Worm (Caenorhabditis elegans): ENCODE measurements around the gene srz-11.
"Not testable (repeated sequence)": the region's sequence is repeated elsewhere in the genome, so short reads cannot be mapped to it uniquely, and the experiment has no call there.

srz-11 gene

DNA sequence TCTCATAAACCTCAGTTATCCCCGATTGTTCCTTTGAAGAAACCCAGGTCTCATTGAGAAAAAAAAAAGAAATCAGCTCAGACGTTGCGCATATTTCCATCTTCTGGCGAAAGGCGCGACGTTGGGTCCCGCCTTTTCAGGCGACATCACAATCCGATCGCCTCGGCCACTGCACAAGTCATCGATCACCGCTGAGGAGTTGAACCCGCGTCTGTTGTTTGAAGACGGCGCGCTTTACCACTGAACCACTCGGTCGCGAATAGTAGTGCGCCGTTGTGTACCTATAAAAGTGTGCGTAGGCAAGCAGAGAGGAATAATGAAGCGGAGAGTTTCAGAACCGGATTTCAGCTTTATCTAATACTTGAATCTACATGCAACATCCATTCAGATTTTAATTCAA, 28.0 kb downstream of the srz-11 start, which contains the start of gene Y75B12B.11:
TSS of gene Y75B12B.11 (plus strand) at position 394 of the 400 bp plus-strand sequence.
- TF ChIP-seq sea-1 (GFP tag; conservative IDR thresholded peaks at IDR 0.05): peak; percentile 94
- TF ChIP-seq F13C5.2 (tag; optimal IDR thresholded peaks at IDR 0.05): peak; percentile 97
- TF ChIP-seq ama-1 (optimal IDR thresholded peaks at IDR 0.05): peak; percentile 48
- peak; percentile 97 for TF ChIP-seq hmg-4 (GFP tag; optimal IDR thresholded peaks at IDR 0.05)
- TF ChIP-seq hnd-1 (tag; optimal IDR thresholded peaks at IDR 0.05): peak; percentile 76
- peak; percentile 67 for TF ChIP-seq hmbx-1 (tag; optimal IDR thresholded peaks at IDR 0.05)
- TF ChIP-seq flt-1 (GFP tag; IDR thresholded peaks at IDR 0.05): peak; percentile 91
- peak; percentile 88 for TF ChIP-seq ets-7 (tag; optimal IDR thresholded peaks at IDR 0.05)
- TF ChIP-seq pes-1 (GFP tag; IDR thresholded peaks at IDR 0.05): peak; percentile 94
- peak; percentile 80 for TF ChIP-seq tbx-37 (GFP tag; conservative IDR thresholded peaks at IDR 0.05)
- TF ChIP-seq ceh-13 (GFP tag; optimal IDR thresholded peaks at IDR 0.05): peak; percentile 89
- peak; percentile 92 for TF ChIP-seq B0310.2 (tag; optimal IDR thresholded peaks at IDR 0.05)
- peak; percentile 93 for TF ChIP-seq scrt-1 (GFP tag; IDR thresholded peaks at IDR 0.05)
- TF ChIP-seq tbx-11 (GFP tag; IDR thresholded peaks at IDR 0.05): peak; percentile 91
- peak; percentile 85 for TF ChIP-seq ceh-36 (tag; optimal IDR thresholded peaks at IDR 0.05)
- TF ChIP-seq tra-4 (tag; optimal IDR thresholded peaks at IDR 0.05): peak; percentile 87
- TF ChIP-seq aly-1 (tag; optimal IDR thresholded peaks at IDR 0.05): peak; percentile 96

- TF ChIP-seq ama-1 (optimal IDR thresholded peaks at IDR 0.05): no peak
- no peak for TF ChIP-seq flt-1 (GFP tag; IDR thresholded peaks at IDR 0.05)
- TF ChIP-seq aly-1 (tag; optimal IDR thresholded peaks at IDR 0.05): no peak
- no peak for TF ChIP-seq tbx-37 (GFP tag; conservative IDR thresholded peaks at IDR 0.05)
- TF ChIP-seq F13C5.2 (tag; optimal IDR thresholded peaks at IDR 0.05): no peak
- no peak for TF ChIP-seq ets-7 (tag; optimal IDR thresholded peaks at IDR 0.05)
Measured at ce11 chrV:15191971-15192370, 29.1 kb downstream of the srz-11 start.

ce11 chrV:15192377-15192776, 29.5 kb downstream of the srz-11 start, which contains the start of gene plc-2:
TSS of gene plc-2 (plus strand) at chrV:15192572.
- TF ChIP-seq ama-1 (optimal IDR thresholded peaks at IDR 0.05): no peak
- no peak for TF ChIP-seq F13C5.2 (tag; optimal IDR thresholded peaks at IDR 0.05)
- TF ChIP-seq tbx-11 (GFP tag; IDR thresholded peaks at IDR 0.05): no peak
- TF ChIP-seq B0310.2 (tag; optimal IDR thresholded peaks at IDR 0.05): no peak
- TF ChIP-seq hmbx-1 (tag; optimal IDR thresholded peaks at IDR 0.05): no peak
- TF ChIP-seq ceh-13 (GFP tag; optimal IDR thresholded peaks at IDR 0.05): no peak

ce11 chrV:15193909-15194308, 31.0 kb downstream of the srz-11 start, which contains the start of gene Y75B12B.13:
TSS of gene Y75B12B.13 (minus strand) at chrV:15194009.
- no peak for TF ChIP-seq B0310.2 (tag; optimal IDR thresholded peaks at IDR 0.05)
- TF ChIP-seq sea-1 (GFP tag; conservative IDR thresholded peaks at IDR 0.05): no peak
- TF ChIP-seq ceh-13 (GFP tag; optimal IDR thresholded peaks at IDR 0.05): no peak
- no peak for TF ChIP-seq flt-1 (GFP tag; IDR thresholded peaks at IDR 0.05)
- no peak for TF ChIP-seq scrt-1 (GFP tag; IDR thresholded peaks at IDR 0.05)
- no peak for TF ChIP-seq hmg-4 (GFP tag; optimal IDR thresholded peaks at IDR 0.05)
- no peak for TF ChIP-seq ceh-36 (tag; optimal IDR thresholded peaks at IDR 0.05)
- no peak for TF ChIP-seq hmbx-1 (tag; optimal IDR thresholded peaks at IDR 0.05)
- TF ChIP-seq aly-1 (tag; optimal IDR thresholded peaks at IDR 0.05): no peak
- TF ChIP-seq tra-4 (tag; optimal IDR thresholded peaks at IDR 0.05): no peak
- no peak for TF ChIP-seq tbx-11 (GFP tag; IDR thresholded peaks at IDR 0.05)
- TF ChIP-seq tbx-37 (GFP tag; conservative IDR thresholded peaks at IDR 0.05): no peak
- TF ChIP-seq F13C5.2 (tag; optimal IDR thresholded peaks at IDR 0.05): no peak
- TF ChIP-seq pes-1 (GFP tag; IDR thresholded peaks at IDR 0.05): no peak
- no peak for TF ChIP-seq hnd-1 (tag; optimal IDR thresholded peaks at IDR 0.05)

DNA sequence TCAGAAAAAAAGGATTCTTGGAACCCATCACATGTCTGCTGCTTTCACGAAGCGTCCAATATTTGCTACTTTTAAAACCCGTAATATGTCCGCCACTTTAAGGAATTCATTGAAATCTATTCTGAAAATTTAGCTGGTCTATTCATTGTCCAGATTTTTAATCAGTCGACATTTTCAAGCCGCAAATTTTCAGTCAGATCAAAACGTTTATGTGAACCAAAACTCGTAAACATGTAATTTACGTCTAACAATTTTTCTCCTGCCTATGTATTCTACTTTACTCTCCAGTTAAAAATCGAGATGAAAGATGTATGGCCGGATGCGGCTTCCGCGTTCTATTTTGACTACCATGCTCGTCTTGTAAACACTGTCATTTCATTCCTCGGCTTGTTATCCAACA, 35.1 kb downstream of the srz-11 start, which contains the start of gene srw-1:
TSS of gene srw-1 (plus strand) at position 301 of the 400 bp plus-strand sequence.
- TF ChIP-seq hnd-1 (tag; optimal IDR thresholded peaks at IDR 0.05) (no peak), B0310.2 (tag; optimal IDR thresholded peaks at IDR 0.05) (no peak), flt-1 (GFP tag; IDR thresholded peaks at IDR 0.05) (no peak), tbx-11 (GFP tag; IDR thresholded peaks at IDR 0.05) (no peak), ceh-36 (tag; optimal IDR thresholded peaks at IDR 0.05) (no peak), F13C5.2 (tag; optimal IDR thresholded peaks at IDR 0.05) (no peak), ets-7 (tag; optimal IDR thresholded peaks at IDR 0.05) (no peak), pes-1 (GFP tag; IDR thresholded peaks at IDR 0.05) (no peak), hmbx-1 (tag; optimal IDR thresholded peaks at IDR 0.05) (no peak)

DNA sequence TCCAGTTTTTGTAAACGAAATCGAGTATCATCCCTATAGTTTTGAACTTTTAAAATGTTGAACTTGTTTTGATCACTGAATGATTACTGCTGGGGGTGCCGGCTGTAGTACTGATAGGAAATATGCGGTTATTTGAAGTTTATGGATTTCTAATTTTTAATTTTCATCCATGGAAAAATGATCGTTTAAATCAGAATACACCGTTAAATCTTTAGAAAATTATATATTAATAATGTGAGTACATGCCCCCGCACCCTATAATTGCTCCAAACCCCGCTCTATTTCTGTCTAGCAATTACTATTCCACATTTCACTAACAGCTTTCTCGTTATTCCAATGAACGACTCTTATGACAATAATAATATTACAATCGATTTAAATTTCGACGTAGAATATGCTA, 36.9 kb downstream of the srz-11 start, which contains the start of gene Y75B12B.10:
TSS of gene Y75B12B.10 (plus strand) at position 301 of the 400 bp plus-strand sequence.
- no peak for TF ChIP-seq F13C5.2 (tag; optimal IDR thresholded peaks at IDR 0.05)
- TF ChIP-seq tbx-11 (GFP tag; IDR thresholded peaks at IDR 0.05): no peak
- no peak for TF ChIP-seq ama-1 (optimal IDR thresholded peaks at IDR 0.05)
- TF ChIP-seq aly-1 (tag; optimal IDR thresholded peaks at IDR 0.05): no peak
- no peak for TF ChIP-seq ceh-13 (GFP tag; optimal IDR thresholded peaks at IDR 0.05)
- TF ChIP-seq sea-1 (GFP tag; conservative IDR thresholded peaks at IDR 0.05): no peak

- not testable (repeated sequence) for TF ChIP-seq sea-1 (GFP tag; conservative IDR thresholded peaks at IDR 0.05); aly-1 (tag; optimal IDR thresholded peaks at IDR 0.05); hmg-4 (GFP tag; optimal IDR thresholded peaks at IDR 0.05)
Measured at ce11 chrV:15207681-15208080, 44.8 kb downstream of the srz-11 start, which contains the start of gene C41G6.12. TSS of gene C41G6.12 (minus strand) at chrV:15207781.

DNA sequence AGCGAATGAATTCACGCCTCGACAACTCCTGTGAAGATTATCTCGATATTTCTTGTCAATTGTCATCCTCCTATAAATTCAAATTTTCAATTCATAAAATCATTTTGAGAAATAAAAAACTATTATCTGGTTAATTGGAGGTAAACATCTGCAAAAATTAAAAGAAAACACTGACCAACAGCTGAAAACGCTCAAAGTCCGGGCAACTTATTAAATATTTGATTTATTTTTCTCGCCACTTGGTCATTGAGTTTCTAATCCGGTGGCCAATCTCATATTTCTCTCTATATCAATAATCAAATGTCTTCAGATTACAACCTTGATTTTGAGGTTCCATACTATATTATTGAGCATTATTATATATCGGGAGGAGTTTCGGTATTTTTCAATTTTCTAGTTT, 49.0 kb downstream of the srz-11 start, which contains the start of gene sri-24:
TSS of gene sri-24 (plus strand) at position 301 of the 400 bp plus-strand sequence.
- TF ChIP-seq tbx-11 (GFP tag; IDR thresholded peaks at IDR 0.05); ceh-13 (GFP tag; optimal IDR thresholded peaks at IDR 0.05); ama-1 (optimal IDR thresholded peaks at IDR 0.05): not testable (repeated sequence)

All from whole organism, early embryonic.